Worm (Caenorhabditis elegans): ENCODE data around the gene W09G12.8.
"Not testable (repeated sequence)": the region's sequence is repeated elsewhere in the genome, so short reads cannot be mapped to it uniquely, and the experiment has no call there.

Gene W09G12.8

ce11 chrIV:1177683-1178082 is 48.3 kb upstream of the W09G12.8 start, which contains the start of gene Y104H12D.2 (continued):
- TF ChIP-seq nhr-20 (tag; optimal IDR thresholded peaks at IDR 0.05) (no peak), swsn-7 (tag; optimal IDR thresholded peaks at IDR 0.05) (no peak), nhr-76 (tag; optimal IDR thresholded peaks at IDR 0.05) (no peak), xbp-1 (tag; optimal IDR thresholded peaks at IDR 0.05) (peak; percentile 27), unc-30 (tag; optimal IDR thresholded peaks at IDR 0.05) (no peak), zip-4 (GFP tag; optimal IDR thresholded peaks at IDR 0.05) (no peak), lsy-2 (tag; optimal IDR thresholded peaks at IDR 0.05) (peak; percentile 55 to 67)

ce11 chrIV:1182292-1182691 is 43.7 kb upstream of the W09G12.8 start, which contains the start of gene rmif-2:
Gene rmif-2 (plus strand): TSS chrIV:1182592.
- TF ChIP-seq mab-9 (GFP tag; IDR thresholded peaks at IDR 0.05); unc-86 (tag; optimal IDR thresholded peaks at IDR 0.05); nhr-19 (GFP tag; conservative IDR thresholded peaks at IDR 0.05): not testable (repeated sequence)

ce11 chrIV:1187502-1187901 is 38.5 kb upstream of the W09G12.8 start, which contains the start of gene mdt-20:
Gene mdt-20 (plus strand): TSS chrIV:1187802.
- not testable (repeated sequence) for TF ChIP-seq ceh-8 (GFP tag; optimal IDR thresholded peaks at IDR 0.05); fos-1 (tag; optimal IDR thresholded peaks at IDR 0.05); xbp-1 (tag; optimal IDR thresholded peaks at IDR 0.05)

- TF ChIP-seq ceh-82 (tag; optimal IDR thresholded peaks at IDR 0.05) (no peak), elt-2 (tag; optimal IDR thresholded peaks at IDR 0.05) (no peak), ceh-63 (GFP tag; optimal IDR thresholded peaks at IDR 0.05) (no peak), aha-1 (tag; optimal IDR thresholded peaks at IDR 0.05) (no peak), hlh-17 (GFP tag; optimal IDR thresholded peaks at IDR 0.05; ENCODE audit: borderline replicate concordance) (no peak), egl-13 (tag; optimal IDR thresholded peaks at IDR 0.05) (no peak)
Measured at ce11 chrIV:1192765-1193164, 33.2 kb upstream of the W09G12.8 start, which contains the start of gene spl-3. Gene spl-3 (plus strand): TSS chrIV:1193065.

ce11 chrIV:1199501-1199900 is 26.5 kb upstream of the W09G12.8 start:
- no peak for TF ChIP-seq unc-130 (tag; optimal IDR thresholded peaks at IDR 0.05)
- TF ChIP-seq lin-15B (tag; optimal IDR thresholded peaks at IDR 0.05) = no peak
- no peak for TF ChIP-seq sup-37 (GFP tag; optimal IDR thresholded peaks at IDR 0.05)
- no peak for TF ChIP-seq zip-4 (GFP tag; optimal IDR thresholded peaks at IDR 0.05)
- no peak for TF ChIP-seq aly-2 (tag; optimal IDR thresholded peaks at IDR 0.05)
- TF ChIP-seq ces-1 (GFP tag; optimal IDR thresholded peaks at IDR 0.05) = no peak
- TF ChIP-seq pag-3 (tag; optimal IDR thresholded peaks at IDR 0.05; ENCODE audit: borderline replicate concordance, insufficient read depth) = no peak
- no peak for TF ChIP-seq fkh-4 (tag; optimal IDR thresholded peaks at IDR 0.05; ENCODE audit: borderline replicate concordance)
- TF ChIP-seq snu-23 (GFP tag; optimal IDR thresholded peaks at IDR 0.05) = no peak
- no peak for TF ChIP-seq lsy-2 (tag; optimal IDR thresholded peaks at IDR 0.05)
- TF ChIP-seq dpl-1 (GFP tag; optimal IDR thresholded peaks at IDR 0.05) = no peak
- no peak for TF ChIP-seq nhr-76 (tag; optimal IDR thresholded peaks at IDR 0.05)
- TF ChIP-seq ceh-82 (tag; optimal IDR thresholded peaks at IDR 0.05) = no peak
- no peak for TF ChIP-seq egl-13 (tag; optimal IDR thresholded peaks at IDR 0.05)
- no peak for TF ChIP-seq C16A3.4 (tag; optimal IDR thresholded peaks at IDR 0.05)
- no peak for TF ChIP-seq nhr-237 (tag; optimal IDR thresholded peaks at IDR 0.05)

ce11 chrIV:1204870-1205269 is 21.1 kb upstream of the W09G12.8 start, which contains the start of gene dsl-2:
Gene dsl-2 (minus strand): TSS chrIV:1204970.
- TF ChIP-seq nhr-85 (tag) = peak; percentile 6
- no peak for TF ChIP-seq pax-3 (tag; optimal IDR thresholded peaks at IDR 0.05)
